Fruit fly (Drosophila melanogaster) whole organism, embryonic: ENCODE results near the gene CG14431.

Experiments
- CG11696 ChIP-seq: fragments of 200-800 bp; sonication (Bioruptor generic); IDR thresholded peaks from 2 replicates; pipeline ENCODE4 v1.3.6; 2022; ENCODE audit warnings: missing biosample characterization, missing genetic modification characterization
- CG1233 ChIP-seq: fragments of 200-800 bp; sonication (Bioruptor generic); optimal IDR thresholded peaks from 4 replicates; lab custom pipeline; 2018; ENCODE audit warnings: missing biosample characterization, mild to moderate bottlenecking, missing genetic modification characterization
- CG30403 ChIP-seq: fragments of 200-800 bp; sonication (Bioruptor generic); optimal IDR thresholded peaks from 3 replicates; lab custom pipeline; 2016; ENCODE audit warnings: missing biosample characterization, missing genetic modification characterization
- CG31388 ChIP-seq: fragments of 200-800 bp; sonication (Bioruptor generic); optimal IDR thresholded peaks from 2 replicates; lab custom pipeline; 2016; ENCODE audit warnings: missing biosample characterization, missing genetic modification characterization
- CG34376 ChIP-seq: fragments of 200-800 bp; sonication (Bioruptor generic); optimal IDR thresholded peaks from 2 replicates; lab custom pipeline; 2018; ENCODE audit warnings: missing biosample characterization, mild to moderate bottlenecking, missing genetic modification characterization
- CG34422 ChIP-seq: fragments of 200-800 bp; sonication (Bioruptor generic); IDR thresholded peaks from 3 replicates; pipeline ENCODE4 v1.3.6; 2022; ENCODE audit warnings: missing biosample characterization, missing genetic modification characterization
- CG6254 ChIP-seq: fragments of 200-800 bp; sonication (Bioruptor generic); optimal IDR thresholded peaks from 3 replicates; lab custom pipeline; 2017; ENCODE audit warnings: mild to moderate bottlenecking, missing biosample characterization, missing genetic modification reagents, missing genetic modification characterization
- CG8290 ChIP-seq, 3 experiments: fragments of 200-800 bp; sonication (Bioruptor generic); optimal IDR thresholded peaks; 2 replicates each; lab custom pipeline; 2016 to 2019; ENCODE audit warnings: missing biosample characterization in 3 of 3, missing genetic modification characterization in 3 of 3, mild to moderate bottlenecking in 2 of 3, moderate library complexity in 1 of 3
- CG8359 ChIP-seq: fragments of 200-800 bp; sonication (Bioruptor generic); optimal IDR thresholded peaks from 2 replicates; lab custom pipeline; 2017; ENCODE audit warnings: missing biosample characterization, mild to moderate bottlenecking, missing genetic modification characterization, borderline replicate concordance
- CG8944 ChIP-seq: fragments of 200-800 bp; sonication (Bioruptor generic); optimal IDR thresholded peaks from 3 replicates; lab custom pipeline; 2016; ENCODE audit warnings: missing biosample characterization, missing genetic modification characterization
- D19A ChIP-seq: fragments of 200-800 bp; optimal IDR thresholded peaks from 3 replicates; lab custom pipeline; 2019; ENCODE audit warnings: missing biosample characterization, mild to moderate bottlenecking, missing genetic modification characterization, moderate library complexity
- D19B ChIP-seq: fragments of 200-800 bp; sonication (Bioruptor generic); optimal IDR thresholded peaks from 2 replicates; lab custom pipeline; 2017; ENCODE audit warnings: missing biosample characterization, mild to moderate bottlenecking, missing genetic modification characterization
- ERR ChIP-seq: fragments of 200-800 bp; sonication (Bioruptor generic); optimal IDR thresholded peaks from 2 replicates; lab custom pipeline; 2016; ENCODE audit warnings: missing biosample characterization, missing genetic modification characterization
- GATAe ChIP-seq: fragments of 200-800 bp; sonication (Bioruptor generic); conservative IDR thresholded peaks from 2 replicates; pipeline ENCODE4 v1.3.6; 2022; ENCODE audit warnings: missing biosample characterization, missing genetic modification characterization
- Lhr ChIP-seq: fragments of 200-800 bp; sonication (Bioruptor generic); optimal IDR thresholded peaks from 3 replicates; lab custom pipeline; 2017; ENCODE audit warnings: mild to moderate bottlenecking, missing biosample characterization, missing genetic modification reagents, missing genetic modification characterization
- Med ChIP-seq: fragments of 200-800 bp; sonication (Bioruptor generic); peaks from one replicate; lab custom pipeline; 2016; ENCODE audit warnings: missing biosample characterization, missing genetic modification characterization, mild to moderate bottlenecking, inconsistent platforms, moderate library complexity
- Neu2 ChIP-seq: fragments of 200-800 bp; sonication (Bioruptor generic); optimal IDR thresholded peaks from 3 replicates; lab custom pipeline; 2016; ENCODE audit warnings: missing biosample characterization, missing genetic modification characterization, borderline replicate concordance
- Nf-YC ChIP-seq: fragments of 200-800 bp; optimal IDR thresholded peaks from 3 replicates; lab custom pipeline; 2019; ENCODE audit warnings: missing biosample characterization, mild to moderate bottlenecking, missing genetic modification characterization, moderate library complexity
- Pdp1 ChIP-seq, 2 experiments: fragments of 200-800 bp; sonication (Bioruptor generic); optimal IDR thresholded peaks; 3 replicates each; lab custom pipeline; 2016; ENCODE audit warnings: missing biosample characterization in 2 of 2, missing genetic modification characterization in 2 of 2, mild to moderate bottlenecking in 1 of 2, moderate library complexity in 1 of 2
- Trl ChIP-seq, 3 experiments: fragments of >200 bp in 2 of 3; fragments of 200-800 bp in 1 of 3; sonication (Bioruptor generic) in 1 of 3; optimal IDR thresholded peaks; 2 replicates in 1 of 3; 3 replicates in 2 of 3; lab custom pipeline; 2016 to 2017; ENCODE audit warnings: missing biosample characterization in 1 of 3, missing genetic modification characterization in 1 of 3
- ara ChIP-seq: fragments of 200-800 bp; sonication (Bioruptor generic); IDR thresholded peaks from 2 replicates; pipeline ENCODE4 v1.3.6; 2022; ENCODE audit warnings: missing biosample characterization, missing genetic modification characterization
- cas ChIP-seq: fragments of 200-800 bp; sonication (Bioruptor generic); IDR thresholded peaks from 2 replicates; pipeline ENCODE4 v1.3.6; 2022; ENCODE audit warnings: missing biosample characterization, missing genetic modification characterization
- chinmo ChIP-seq: fragments of 200-800 bp; sonication (Bioruptor generic); IDR thresholded peaks from 4 replicates; pipeline ENCODE4 v1.3.6; 2022; ENCODE audit warnings: missing biosample characterization, missing genetic modification characterization; ENCODE audit not compliant: partially characterized antibody
- dan ChIP-seq: fragments of 200-800 bp; sonication (Bioruptor generic); IDR thresholded peaks from 2 replicates; pipeline ENCODE4 v1.3.6; 2022; ENCODE audit warnings: missing biosample characterization, missing genetic modification characterization
- esg ChIP-seq: fragments of 200-800 bp; sonication (Bioruptor generic); conservative IDR thresholded peaks from 2 replicates; pipeline ENCODE4 v1.3.6; 2022; ENCODE audit warnings: missing biosample characterization, missing genetic modification characterization
- eve ChIP-seq, 2 experiments: fragments of >200 bp; optimal IDR thresholded peaks; 2 replicates each; lab custom pipeline; 2017; ENCODE audit warnings: missing biosample characterization in 2 of 2, missing genetic modification characterization in 2 of 2
- inv ChIP-seq: fragments of 200-800 bp; sonication (Bioruptor generic); IDR thresholded peaks from 2 replicates; pipeline ENCODE4 v1.3.6; 2022; ENCODE audit warnings: missing biosample characterization, missing genetic modification characterization; ENCODE audit not compliant: partially characterized antibody
- pfk ChIP-seq: fragments of 200-800 bp; sonication (Bioruptor generic); optimal IDR thresholded peaks from 2 replicates; lab custom pipeline; 2018; ENCODE audit warnings: missing biosample characterization, mild to moderate bottlenecking, missing genetic modification characterization, moderate library complexity
- row ChIP-seq: fragments of 200-800 bp; sonication (Bioruptor generic); IDR thresholded peaks from 3 replicates; pipeline ENCODE4 v1.3.6; 2022; ENCODE audit warnings: missing biosample characterization, missing genetic modification characterization
- sens ChIP-seq: fragments of 200-800 bp; sonication (Bioruptor generic); peaks from one replicate; lab custom pipeline; 2016; ENCODE audit warnings: missing biosample characterization, missing genetic modification characterization
- sqz ChIP-seq: fragments of 200-800 bp; sonication (Bioruptor generic); optimal IDR thresholded peaks from 3 replicates; lab custom pipeline; 2018; ENCODE audit warnings: missing biosample characterization, mild to moderate bottlenecking, missing genetic modification characterization
- sug ChIP-seq: fragments of 200-800 bp; optimal IDR thresholded peaks from 2 replicates; lab custom pipeline; 2019; ENCODE audit warnings: missing biosample characterization, mild to moderate bottlenecking, missing genetic modification characterization, moderate library complexity
- zen2 ChIP-seq: fragments of 200-800 bp; sonication (Bioruptor generic); IDR thresholded peaks from 3 replicates; pipeline ENCODE4 v1.3.6; 2022; ENCODE audit warnings: missing biosample characterization, missing genetic modification characterization; ENCODE audit not compliant: partially characterized antibody

The CG14431 gene

DNA sequence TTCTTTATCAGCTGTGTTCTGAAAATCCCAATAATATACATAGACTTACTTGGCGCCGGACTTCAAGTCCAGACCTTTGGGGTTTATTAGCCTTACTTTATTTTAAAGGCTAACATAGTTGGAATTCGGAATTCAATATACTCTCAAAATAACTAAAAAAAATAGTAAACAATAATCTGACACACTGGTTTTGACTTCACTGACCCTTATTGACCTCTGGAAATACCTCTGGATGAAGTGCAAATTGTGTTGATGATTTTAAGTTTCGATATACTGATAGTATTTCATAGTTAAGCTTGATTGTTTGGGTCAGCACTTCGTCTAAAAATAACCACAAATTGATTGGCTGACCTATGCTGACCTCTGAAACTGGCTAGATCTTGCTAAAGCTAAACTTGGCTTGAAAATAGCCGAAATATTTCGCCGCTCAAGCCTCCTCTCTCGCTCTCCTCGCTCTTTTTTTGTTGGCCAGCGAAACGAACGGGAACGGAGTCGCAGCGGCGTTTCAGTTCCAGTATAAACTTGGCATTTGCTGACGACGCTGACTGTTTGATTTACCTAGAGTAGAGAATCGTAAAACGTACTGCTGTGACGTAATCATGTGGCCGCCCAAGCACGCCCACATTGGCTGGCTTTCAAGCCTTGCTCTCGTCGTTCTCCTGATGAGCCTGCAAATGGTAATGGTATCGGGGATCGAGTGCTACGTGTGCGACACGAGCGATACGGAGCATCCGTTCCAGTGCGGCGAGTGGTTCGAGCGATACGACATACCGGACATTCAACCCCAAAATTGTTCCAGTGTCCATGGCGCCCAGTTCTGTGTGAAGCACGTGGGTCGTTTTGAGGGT lies 78.1 kb downstream of the CG14431 start, which contains the start of gene bou (continued):
- TF ChIP-seq CG8944 (GFP tag; lab: Kevin White, UChicago) (no peak), CG11696 (GFP tag; lab: Robert Waterston, UW) (no peak), sqz (peak; percentile 21), zen2 (no peak), CG34422 (GFP tag; lab: Robert Waterston, UW) (0 out of 3 replicates have a peak, but pooled peaks have one; percentile 7), ERR (peak; percentile 14), CG8359 (GFP tag; lab: Kevin White, UChicago) (no peak), CG6254 (GFP tag; lab: Kevin White, UChicago) (no peak), pfk (GFP tag; lab: Kevin White, UChicago) (peak; percentile 98), CG31388 (no peak), Neu2 (GFP tag; lab: Kevin White, UChicago) (no peak), ara (GFP tag; lab: Robert Waterston, UW) (0 out of 2 replicates have a peak, but pooled peaks have one; percentile 27), CG30403 (GFP tag; lab: Kevin White, UChicago) (no peak), row (GFP tag; lab: Robert Waterston, UW) (0 out of 3 replicates have a peak, but pooled peaks have one; percentile 34), CG8290 (GFP tag; optimal IDR thresholded peaks at IDR 0.05; lab: Kevin White, UChicago) (no peak), CG8290 (tag; optimal IDR thresholded peaks at IDR 0.05; lab: Kevin White, UChicago) (peak in 1 of 2 experiments; percentile 18), Med (GFP tag; lab: Kevin White, UChicago) (peak; percentile 60)

dm6 chrX:6987091-6987490 lies 79.0 kb downstream of the CG14431 start:
- TF ChIP-seq sens (GFP tag; lab: Kevin White, UChicago) = peak; percentile 77
- TF ChIP-seq cas (GFP tag; lab: Robert Waterston, UW) = no peak
- no peak for TF ChIP-seq GATAe
- TF ChIP-seq row (GFP tag; lab: Robert Waterston, UW) = peak; percentile 18; the same call in 1 of the 3 replicates
- TF ChIP-seq Pdp1 (GFP tag; optimal IDR thresholded peaks at IDR 0.05; lab: Kevin White, UChicago) = peak in 1 of 2 experiments; percentile 51
- TF ChIP-seq chinmo = 0 out of 4 replicates have a peak, but pooled peaks have one; percentile 47
- no peak for TF ChIP-seq Lhr (GFP tag; lab: Kevin White, UChicago)
- TF ChIP-seq Trl (optimal IDR thresholded peaks at IDR 0.05; lab: Kevin White, UChicago) = peak; percentile 58 to 72
- no peak for TF ChIP-seq Trl (GFP tag; optimal IDR thresholded peaks at IDR 0.05; lab: Kevin White, UChicago)
- TF ChIP-seq Nf-YC (tag; lab: Kevin White, UChicago) = no peak
- TF ChIP-seq pfk (GFP tag; lab: Kevin White, UChicago) = peak; percentile 98
- peak; percentile 81 for TF ChIP-seq D19B (GFP tag; lab: Kevin White, UChicago)

- TF ChIP-seq CG1233 (GFP tag; lab: Kevin White, UChicago) (no peak), dan (GFP tag; lab: Robert Waterston, UW) (no peak), esg (GFP tag; lab: Robert Waterston, UW) (no peak), sug (tag; lab: Kevin White, UChicago) (peak; percentile 12), inv (GFP tag; lab: Robert Waterston, UW) (no peak), eve (GFP tag; optimal IDR thresholded peaks at IDR 0.05; lab: Kevin White, UChicago) (peak in 1 of 2 experiments; percentile 26), D19A (tag; lab: Kevin White, UChicago) (peak; percentile 13), CG34376 (peak; percentile 11)
Observed at dm6 chrX:6988082-6988481, 80.0 kb downstream of the CG14431 start.
